Worm (Caenorhabditis elegans): ENCODE results near the gene kreg-1.

DNA sequence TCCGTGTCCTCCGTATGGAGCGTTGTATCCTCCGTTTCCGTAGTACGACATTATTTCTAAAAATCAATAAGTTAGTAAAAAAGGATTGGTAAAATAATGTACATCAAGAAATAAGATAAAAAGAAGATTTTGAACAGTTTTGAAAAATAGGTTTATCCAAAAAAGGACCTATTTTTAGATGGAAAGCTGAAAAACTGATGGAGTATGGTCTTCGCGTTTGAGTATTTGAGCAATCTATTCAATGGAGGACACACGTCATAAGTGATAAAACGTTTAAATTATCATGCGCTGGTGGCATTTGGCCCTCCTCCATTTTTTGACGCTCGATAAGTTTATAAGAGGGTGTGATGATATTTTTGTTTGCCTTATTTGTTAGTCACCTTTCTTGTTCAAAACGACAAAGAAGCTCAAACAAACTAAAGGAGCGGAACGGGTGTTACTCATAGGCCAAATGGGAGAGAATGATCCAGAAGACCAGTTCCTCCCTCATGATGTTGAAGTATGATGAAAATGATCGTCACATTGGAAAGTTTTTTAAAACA lies 4.3 kb downstream of the kreg-1 start, which contains the start of gene F53A9.6:
- TF ChIP-seq nhr-77 (tag; optimal IDR thresholded peaks at IDR 0.05) = no peak
- no peak for TF ChIP-seq skn-1 (tag; optimal IDR thresholded peaks at IDR 0.05)
- TF ChIP-seq F13H6.1 (tag; optimal IDR thresholded peaks at IDR 0.05) = no peak
- no peak for TF ChIP-seq ama-1 (optimal IDR thresholded peaks at IDR 0.05)
- no peak for TF ChIP-seq lin-13 (GFP tag; optimal IDR thresholded peaks at IDR 0.05)
- TF ChIP-seq lin-11 (tag; optimal IDR thresholded peaks at IDR 0.05) = no peak
- no peak for TF ChIP-seq nhr-11 (tag; optimal IDR thresholded peaks at IDR 0.05)
- TF ChIP-seq nhr-237 (tag; optimal IDR thresholded peaks at IDR 0.05) = no peak
- TF ChIP-seq elt-3 (tag; optimal IDR thresholded peaks at IDR 0.05) = no peak
- TF ChIP-seq ztf-4 (tag; optimal IDR thresholded peaks at IDR 0.05) = no peak
